Fruit fly (Drosophila melanogaster) whole organism, embryonic: Measurements from ENCODE around the gene CG31223.
A peak's percentile ranks its signal among the peaks of the same experiment; 100 is the strongest.

ENCODE experiments used
- Awh ChIP-seq: fragments of 200-800 bp; sonication (Bioruptor generic); IDR thresholded peaks from 2 replicates; pipeline ENCODE4, ENCODE4 v1.3.6; 2022; ENCODE audit warnings: missing biosample characterization, missing genetic modification characterization
- CG10209 ChIP-seq: fragments of 200-800 bp; sonication (Bioruptor generic); optimal IDR thresholded peaks from 3 replicates; lab custom pipeline; 2017; ENCODE audit warnings: missing biosample characterization, mild to moderate bottlenecking, missing genetic modification characterization, missing genetic modification reagents
- CG10431 ChIP-seq: fragments of 200-800 bp; sonication (Bioruptor generic); optimal IDR thresholded peaks from 3 replicates; lab custom pipeline; 2018; ENCODE audit warnings: missing biosample characterization, mild to moderate bottlenecking, missing genetic modification characterization
- CG10565 ChIP-seq: fragments of 200-800 bp; sonication (Bioruptor generic); optimal IDR thresholded peaks from 3 replicates; lab custom pipeline; 2016; ENCODE audit warnings: missing biosample characterization, mild to moderate bottlenecking, missing genetic modification characterization
- CG12104 ChIP-seq: fragments of 200-800 bp; sonication (Bioruptor generic); optimal IDR thresholded peaks from 3 replicates; lab custom pipeline; 2016; ENCODE audit warnings: missing biosample characterization, missing genetic modification characterization
- CG13894 ChIP-seq: fragments of 200-800 bp; sonication (Bioruptor generic); optimal IDR thresholded peaks from 3 replicates; lab custom pipeline; 2018; ENCODE audit warnings: missing biosample characterization, mild to moderate bottlenecking, missing genetic modification characterization, moderate library complexity
- CG14710 ChIP-seq: fragments of 200-800 bp; sonication (Bioruptor generic); optimal IDR thresholded peaks from 3 replicates; lab custom pipeline; 2019; ENCODE audit warnings: missing biosample characterization, mild to moderate bottlenecking, missing genetic modification characterization, moderate library complexity
- CG15011 ChIP-seq: fragments of 200-800 bp; sonication (Bioruptor generic); optimal IDR thresholded peaks from 3 replicates; lab custom pipeline; 2018; ENCODE audit warnings: missing biosample characterization, mild to moderate bottlenecking, missing genetic modification characterization
- CG16779 ChIP-seq: fragments of 200-800 bp; sonication (Bioruptor generic); IDR thresholded peaks from 2 replicates; pipeline ENCODE4 v1.3.6; 2022; ENCODE audit warnings: missing biosample characterization, missing genetic modification characterization
- CG18764 ChIP-seq: fragments of 200-800 bp; sonication (Bioruptor generic); optimal IDR thresholded peaks from 3 replicates; lab custom pipeline; 2016; ENCODE audit warnings: missing biosample characterization, missing genetic modification characterization
- CG2116 ChIP-seq: fragments of 200-800 bp; sonication (Bioruptor generic); optimal IDR thresholded peaks from 3 replicates; lab custom pipeline; 2018; ENCODE audit warnings: missing biosample characterization, mild to moderate bottlenecking, missing genetic modification characterization
- CG32772 ChIP-seq: fragments of 200-800 bp; sonication (Bioruptor generic); IDR thresholded peaks from 2 replicates; pipeline ENCODE4 v1.3.6; 2022; ENCODE audit warnings: missing biosample characterization, missing genetic modification characterization
- CG4282 ChIP-seq: fragments of 200-800 bp; sonication (Bioruptor generic); optimal IDR thresholded peaks from 2 replicates; lab custom pipeline; 2016; ENCODE audit warnings: missing biosample characterization, missing genetic modification characterization
- CG4820 ChIP-seq: fragments of 200-800 bp; sonication (Bioruptor generic); optimal IDR thresholded peaks from 3 replicates; lab custom pipeline; 2016; ENCODE audit warnings: missing biosample characterization, missing genetic modification characterization
- CG8359 ChIP-seq: fragments of 200-800 bp; sonication (Bioruptor generic); optimal IDR thresholded peaks from 2 replicates; lab custom pipeline; 2017; ENCODE audit warnings: missing biosample characterization, mild to moderate bottlenecking, missing genetic modification characterization, borderline replicate concordance
- CG9437 ChIP-seq: fragments of 200-800 bp; sonication (Bioruptor generic); optimal IDR thresholded peaks from 2 replicates; lab custom pipeline; 2018; ENCODE audit warnings: missing biosample characterization, mild to moderate bottlenecking, missing genetic modification characterization
- D ChIP-seq, 2 experiments: fragments of 200-800 bp in 1 of 2; fragments of >200 bp in 1 of 2; sonication (Bioruptor generic) in 1 of 2; optimal IDR thresholded peaks; 2 replicates in 1 of 2; 3 replicates in 1 of 2; lab custom pipeline; 2017; ENCODE audit warnings: mild to moderate bottlenecking in 1 of 2, missing biosample characterization in 1 of 2, missing genetic modification characterization in 1 of 2, missing genetic modification reagents in 1 of 2
- D19B ChIP-seq: fragments of 200-800 bp; sonication (Bioruptor generic); optimal IDR thresholded peaks from 2 replicates; lab custom pipeline; 2017; ENCODE audit warnings: missing biosample characterization, mild to moderate bottlenecking, missing genetic modification characterization
- Dek ChIP-seq: fragments of 200-800 bp; sonication (Bioruptor generic); optimal IDR thresholded peaks from 3 replicates; lab custom pipeline; 2019; ENCODE audit warnings: missing biosample characterization, mild to moderate bottlenecking, missing genetic modification characterization, moderate library complexity
- HLH3B ChIP-seq: fragments of 200-800 bp; sonication (Bioruptor generic); IDR thresholded peaks from 2 replicates; pipeline ENCODE4 v1.3.6; 2022; ENCODE audit warnings: missing biosample characterization, missing genetic modification characterization
- Hmr ChIP-seq: fragments of 200-800 bp; sonication (Bioruptor generic); optimal IDR thresholded peaks from 3 replicates; lab custom pipeline; 2017; ENCODE audit warnings: mild to moderate bottlenecking, missing biosample characterization, missing genetic modification reagents, missing genetic modification characterization
- Hr51 ChIP-seq, 2 experiments: fragments of 200-800 bp; sonication (Bioruptor generic); optimal IDR thresholded peaks; 2 replicates in 1 of 2; 3 replicates in 1 of 2; lab custom pipeline; 2016 to 2018; ENCODE audit warnings: missing biosample characterization in 2 of 2, missing genetic modification characterization in 2 of 2, mild to moderate bottlenecking in 1 of 2, moderate library complexity in 1 of 2
- Nf-YA ChIP-seq: fragments of 200-800 bp; sonication (Bioruptor generic); IDR thresholded peaks from 2 replicates; pipeline ENCODE4 v1.3.6; 2022; ENCODE audit warnings: missing biosample characterization, missing genetic modification characterization
- Scr ChIP-seq: fragments of 200-800 bp; sonication (Bioruptor generic); IDR thresholded peaks from 2 replicates; pipeline ENCODE4 v1.3.6; 2022; ENCODE audit warnings: missing biosample characterization, missing genetic modification characterization; ENCODE audit not compliant: partially characterized antibody
- Sox100B ChIP-seq: fragments of 200-800 bp; sonication (Bioruptor generic); optimal IDR thresholded peaks from 3 replicates; lab custom pipeline; 2018; ENCODE audit warnings: missing biosample characterization, mild to moderate bottlenecking, missing genetic modification characterization
- Sry-β ChIP-seq: fragments of 200-800 bp; sonication (Bioruptor generic); optimal IDR thresholded peaks from 2 replicates; lab custom pipeline; 2018; ENCODE audit warnings: missing biosample characterization, mild to moderate bottlenecking, missing genetic modification characterization, moderate library complexity
- Stat92E ChIP-seq, 3 experiments: fragments of >200 bp in 2 of 3; fragments of 200-800 bp in 1 of 3; sonication (Bioruptor generic) in 1 of 3; optimal IDR thresholded peaks; 2 replicates each; lab custom pipeline; 2017 to 2019; ENCODE audit warnings: missing biosample characterization in 3 of 3, missing genetic modification characterization in 3 of 3, mild to moderate bottlenecking in 1 of 3, moderate library complexity in 1 of 3
- Usf ChIP-seq: fragments of 200-800 bp; sonication (Bioruptor generic); optimal IDR thresholded peaks from 2 replicates; lab custom pipeline; 2017; ENCODE audit warnings: missing genotype, missing biosample characterization, missing genetic modification characterization
- ase ChIP-seq: fragments of 200-800 bp; sonication (Bioruptor generic); IDR thresholded peaks from 3 replicates; pipeline ENCODE4 v1.3.6; 2022; ENCODE audit warnings: missing biosample characterization, missing genetic modification characterization
- bab2 ChIP-seq: fragments of 200-800 bp; sonication (Bioruptor generic); optimal IDR thresholded peaks from 2 replicates; lab custom pipeline; 2016; ENCODE audit warnings: missing biosample characterization, missing genetic modification characterization
- cas ChIP-seq: fragments of 200-800 bp; sonication (Bioruptor generic); IDR thresholded peaks from 2 replicates; pipeline ENCODE4 v1.3.6; 2022; ENCODE audit warnings: missing biosample characterization, missing genetic modification characterization
- cg ChIP-seq: fragments of 200-800 bp; sonication (Bioruptor generic); optimal IDR thresholded peaks from 3 replicates; lab custom pipeline; 2019; ENCODE audit warnings: missing biosample characterization, mild to moderate bottlenecking, missing genetic modification characterization, moderate library complexity
- croc ChIP-seq: fragments of 200-800 bp; sonication (Bioruptor generic); conservative IDR thresholded peaks from 3 replicates; pipeline ENCODE4 v1.3.6; 2022; ENCODE audit warnings: missing biosample characterization, missing genetic modification characterization
- disco-r ChIP-seq: fragments of 200-800 bp; sonication (Bioruptor generic); optimal IDR thresholded peaks from 2 replicates; lab custom pipeline; 2016; ENCODE audit warnings: missing biosample characterization, missing genetic modification characterization
- ems ChIP-seq: fragments of 200-800 bp; sonication (Bioruptor generic); optimal IDR thresholded peaks from 3 replicates; lab custom pipeline; 2016; ENCODE audit warnings: missing biosample characterization, missing genetic modification characterization
- esg ChIP-seq: fragments of 200-800 bp; sonication (Bioruptor generic); conservative IDR thresholded peaks from 2 replicates; pipeline ENCODE4 v1.3.6; 2022; ENCODE audit warnings: missing biosample characterization, missing genetic modification characterization
- fd96Cb ChIP-seq: fragments of 200-800 bp; sonication (Bioruptor generic); optimal IDR thresholded peaks from 2 replicates; lab custom pipeline; 2018; ENCODE audit warnings: missing biosample characterization, mild to moderate bottlenecking, missing genetic modification characterization, moderate library complexity
- ftz-f1 ChIP-seq: fragments of 200-800 bp; sonication (Bioruptor generic); optimal IDR thresholded peaks from 2 replicates; lab custom pipeline; 2016; ENCODE audit warnings: missing biosample characterization, missing genetic modification characterization
- gcm2 ChIP-seq: fragments of 200-800 bp; sonication (Bioruptor generic); optimal IDR thresholded peaks from 2 replicates; lab custom pipeline; 2016; ENCODE audit warnings: missing biosample characterization, missing genetic modification characterization
- ham ChIP-seq: fragments of 200-800 bp; sonication (Bioruptor generic); IDR thresholded peaks from 2 replicates; pipeline ENCODE4 v1.3.6; 2022; ENCODE audit warnings: missing biosample characterization, missing genetic modification characterization
- lov ChIP-seq, 2 experiments: fragments of 200-800 bp in 1 of 2; fragments of >200 bp in 1 of 2; sonication (Bioruptor generic) in 1 of 2; IDR thresholded peaks in 1 of 2; optimal IDR thresholded peaks in 1 of 2; 2 replicates in 1 of 2; 3 replicates in 1 of 2; pipeline versions ENCODE4 v1.3.6 to Lab custom; 2017 to 2022; ENCODE audit warnings: missing biosample characterization in 1 of 2, missing genetic modification characterization in 1 of 2
- nerfin-1 ChIP-seq: fragments of 200-800 bp; sonication (Bioruptor generic); optimal IDR thresholded peaks from 3 replicates; lab custom pipeline; 2019; ENCODE audit warnings: missing biosample characterization, mild to moderate bottlenecking, missing genetic modification characterization, moderate library complexity
- nerfin-2 ChIP-seq: fragments of 200-800 bp; sonication (Bioruptor generic); IDR thresholded peaks from 2 replicates; pipeline ENCODE4 v1.3.6; 2022; ENCODE audit warnings: missing biosample characterization, missing genetic modification characterization; ENCODE audit not compliant: partially characterized antibody
- rib ChIP-seq: fragments of 200-800 bp; sonication (Bioruptor generic); IDR thresholded peaks from 2 replicates; pipeline ENCODE4 v1.3.6; 2022; ENCODE audit warnings: missing biosample characterization, missing genetic modification characterization
- schlank ChIP-seq: fragments of 200-800 bp; sonication (Bioruptor generic); optimal IDR thresholded peaks from 2 replicates; lab custom pipeline; 2018; ENCODE audit warnings: missing biosample characterization, mild to moderate bottlenecking, missing genetic modification characterization
- sima ChIP-seq: fragments of 200-800 bp; sonication (Bioruptor generic); optimal IDR thresholded peaks from 2 replicates; lab custom pipeline; 2016; ENCODE audit warnings: missing biosample characterization, missing genetic modification characterization
- zf30C ChIP-seq: fragments of 200-800 bp; sonication (Bioruptor generic); optimal IDR thresholded peaks from 3 replicates; lab custom pipeline; 2018; ENCODE audit warnings: missing biosample characterization, mild to moderate bottlenecking, missing genetic modification characterization

The CG31223 gene

dm6 chr3R:20821815-20822375 is 9.0 kb upstream of the CG31223 start, which contains the start of the genes CG17271 and RpS20 (continued):
- TF ChIP-seq CG14710 (tag; lab: Kevin White, UChicago) (peak; percentile 96), CG2116 (peak; percentile 95), Scr (GFP tag; lab: Robert Waterston, UW) (0 out of 2 replicates have a peak, but pooled peaks have one; percentile 23), cg (GFP tag; lab: Kevin White, UChicago) (peak; percentile 68), CG32772 (peak; percentile 87), Hmr (GFP tag; lab: Kevin White, UChicago) (peak; percentile 93), CG4820 (GFP tag; lab: Kevin White, UChicago) (peak; percentile 91), fd96Cb (tag; lab: Kevin White, UChicago) (peak; percentile 76), Stat92E (GFP tag; optimal IDR thresholded peaks at IDR 0.05; lab: Kevin White, UChicago) (peak in 1 of 3 experiments; percentile 56), CG4282 (peak; percentile 93), zf30C (GFP tag; lab: Kevin White, UChicago) (no peak), HLH3B (GFP tag; lab: Robert Waterston, UW) (peak; percentile 83), bab2 (GFP tag; lab: Kevin White, UChicago) (peak; percentile 94), CG10209 (GFP tag; lab: Kevin White, UChicago) (peak; percentile 88), Usf (GFP tag; lab: Kevin White, UChicago) (peak; percentile 71), ems (GFP tag; lab: Kevin White, UChicago) (peak; percentile 94), rib (GFP tag; lab: Robert Waterston, UW) (peak; percentile 71; the same call in 1 of the 2 replicates), ftz-f1 (peak; percentile 78), Sox100B (GFP tag; lab: Kevin White, UChicago) (peak; percentile 82), D19B (peak; percentile 75), CG15011 (peak; percentile 67), nerfin-2 (GFP tag; lab: Robert Waterston, UW) (no peak), D (optimal IDR thresholded peaks at IDR 0.05; lab: Kevin White, UChicago) (no peak), D (GFP tag; optimal IDR thresholded peaks at IDR 0.05; lab: Kevin White, UChicago) (peak; percentile 72), ase (peak; percentile 90), CG13894 (tag; lab: Kevin White, UChicago) (peak; percentile 85), CG18764 (GFP tag; lab: Kevin White, UChicago) (peak; percentile 87), gcm2 (peak; percentile 88), Awh (GFP tag; lab: Robert Waterston, UW) (peak; percentile 87), sima (GFP tag; lab: Kevin White, UChicago) (peak; percentile 83), schlank (tag; lab: Kevin White, UChicago) (peak; percentile 43), CG10565 (peak; percentile 57), ham (GFP tag; lab: Robert Waterston, UW) (0 out of 2 replicates have a peak, but pooled peaks have one; percentile 34), esg (peak; percentile 90), disco-r (GFP tag; lab: Kevin White, UChicago) (peak; percentile 90), CG8359 (GFP tag; lab: Kevin White, UChicago) (peak; percentile 43), Dek (tag; lab: Kevin White, UChicago) (peak; percentile 84), CG12104 (GFP tag; lab: Kevin White, UChicago) (peak; percentile 86), cas (GFP tag; lab: Robert Waterston, UW) (peak; percentile 65; the same call in 1 of the 2 replicates), CG10431 (GFP tag; lab: Kevin White, UChicago) (peak; percentile 80), nerfin-1 (tag; lab: Kevin White, UChicago) (peak; percentile 83), CG16779 (GFP tag; lab: Robert Waterston, UW) (peak; percentile 74; the same call in 1 of the 2 replicates), Sry-β (GFP tag; lab: Kevin White, UChicago) (peak; percentile 77), lov (optimal IDR thresholded peaks at IDR 0.05; lab: Kevin White, UChicago) (no peak), lov (GFP tag; IDR thresholded peaks at IDR 0.05; lab: Robert Waterston, UW) (peak; percentile 62; the same call in 1 of the 3 replicates), Hr51 (GFP tag; optimal IDR thresholded peaks at IDR 0.05; lab: Kevin White, UChicago) (peak; percentile 85 to 92), Nf-YA (peak; percentile 43; the same call in 1 of the 2 replicates), croc (GFP tag; lab: Robert Waterston, UW) (peak; percentile 71), CG9437 (GFP tag; lab: Kevin White, UChicago) (peak; percentile 69)
